Worm (Caenorhabditis elegans) whole organism, midembryonic: ENCODE results near the gene amt-4.

Source experiments
- cog-1 ChIP-seq: sonication (generic microtip); optimal IDR thresholded peaks from 2 replicates; lab custom pipeline; 2016; ENCODE audit warnings: missing genetic modification characterization, missing compliant biosample characterization
- klf-2 ChIP-seq: fragments of 200-800 bp; sonication (Bioruptor generic); conservative IDR thresholded peaks from 2 replicates; pipeline ENCODE4 v1.3.6; 2022; ENCODE audit warnings: missing genetic modification reagents, missing genetic modification characterization, missing compliant biosample characterization

- no peak for TF ChIP-seq cog-1 (tag; lab: Kevin White, UChicago)
- no peak for TF ChIP-seq klf-2 (GFP tag; lab: Robert Waterston, UW)
These were observed 27.1 kb downstream of the amt-4 start, which contains the start of gene flp-12 for ce11 chrX:4592250-4592649.
